Fruit fly (Drosophila melanogaster) whole organism, pupa: ENCODE results near the gene CG6749.
A peak's percentile ranks its signal among the peaks of the same experiment; 100 is the strongest.

Source experiments
- CG10348 ChIP-seq: fragments of 200-800 bp; sonication (Bioruptor generic); IDR thresholded peaks from 2 replicates; pipeline ENCODE4 v1.3.6; 2022; ENCODE audit warnings: missing biosample characterization, missing genetic modification characterization
- CG12605 ChIP-seq: fragments of 200-800 bp; sonication (Bioruptor generic); IDR thresholded peaks from 2 replicates; pipeline ENCODE4 v1.3.6; 2022; ENCODE audit warnings: missing biosample characterization, missing genetic modification characterization
- CG13204 ChIP-seq: fragments of 200-800 bp; sonication (Bioruptor generic); optimal IDR thresholded peaks from 2 replicates; lab custom pipeline; 2018; ENCODE audit warnings: missing biosample characterization, mild to moderate bottlenecking, missing genetic modification characterization, moderate library complexity
- CG14655 ChIP-seq: fragments of 200-800 bp; sonication (Bioruptor generic); optimal IDR thresholded peaks from 3 replicates; lab custom pipeline; 2017; ENCODE audit warnings: mild to moderate bottlenecking, missing biosample characterization, missing genetic modification reagents, missing genetic modification characterization
- CG15710 ChIP-seq: fragments of 200-800 bp; sonication (Bioruptor generic); optimal IDR thresholded peaks from 2 replicates; lab custom pipeline; 2018; ENCODE audit warnings: missing biosample characterization, mild to moderate bottlenecking, missing genetic modification characterization, moderate library complexity
- CG17806 ChIP-seq: fragments of 200-800 bp; sonication (Bioruptor generic); optimal IDR thresholded peaks from 2 replicates; lab custom pipeline; 2018; ENCODE audit warnings: missing biosample characterization, mild to moderate bottlenecking, missing genetic modification characterization, moderate library complexity
- CG32121 ChIP-seq: fragments of 200-800 bp; sonication (Bioruptor generic); IDR thresholded peaks from 2 replicates; pipeline ENCODE4 v1.3.6; 2022; ENCODE audit warnings: missing biosample characterization, missing genetic modification characterization
- CG34367 ChIP-seq: fragments of 200-800 bp; sonication (Bioruptor generic); optimal IDR thresholded peaks from 2 replicates; lab custom pipeline; 2018; ENCODE audit warnings: missing biosample characterization, mild to moderate bottlenecking, missing genetic modification characterization
- CG4496 ChIP-seq: fragments of 200-800 bp; sonication (Bioruptor generic); IDR thresholded peaks from 3 replicates; pipeline ENCODE4 v1.3.6; 2022; ENCODE audit warnings: missing biosample characterization, missing genetic modification characterization
- CG8159 ChIP-seq: fragments of 200-800 bp; sonication (Bioruptor generic); optimal IDR thresholded peaks from 3 replicates; lab custom pipeline; 2018; ENCODE audit warnings: missing biosample characterization, mild to moderate bottlenecking, missing genetic modification characterization, moderate library complexity
- CG8301 ChIP-seq: fragments of 200-800 bp; sonication (Bioruptor generic); optimal IDR thresholded peaks from 2 replicates; lab custom pipeline; 2018; ENCODE audit warnings: missing biosample characterization, mild to moderate bottlenecking, missing genetic modification characterization
- CG9948 ChIP-seq: fragments of 200-800 bp; sonication (Bioruptor generic); optimal IDR thresholded peaks from 2 replicates; lab custom pipeline; 2018; ENCODE audit warnings: missing biosample characterization, mild to moderate bottlenecking, missing genetic modification characterization, moderate library complexity
- D1 ChIP-seq: fragments of 200-800 bp; sonication (Bioruptor generic); optimal IDR thresholded peaks from 2 replicates; lab custom pipeline; 2018; ENCODE audit warnings: missing biosample characterization, mild to moderate bottlenecking, missing genetic modification characterization, moderate library complexity
- EcR ChIP-seq: fragments of 200-800 bp; sonication (Bioruptor generic); optimal IDR thresholded peaks from 3 replicates; lab custom pipeline; 2019; ENCODE audit warnings: missing biosample characterization, missing genetic modification characterization, mild to moderate bottlenecking, moderate library complexity, missing genetic modification reagents
- Ets98B ChIP-seq: fragments of 200-800 bp; sonication (Bioruptor generic); IDR thresholded peaks from 2 replicates; pipeline ENCODE4 v1.3.6; 2022; ENCODE audit warnings: missing biosample characterization, missing genetic modification characterization
- Pif1A ChIP-seq: fragments of 200-800 bp; sonication (Bioruptor generic); optimal IDR thresholded peaks from 3 replicates; lab custom pipeline; 2016; ENCODE audit warnings: missing biosample characterization, missing genetic modification characterization
- Pif1B ChIP-seq: fragments of 200-800 bp; sonication (Bioruptor generic); optimal IDR thresholded peaks from 3 replicates; lab custom pipeline; 2016; ENCODE audit warnings: missing biosample characterization, missing genetic modification characterization
- Snoo ChIP-seq: fragments of 200-800 bp; sonication (Bioruptor generic); optimal IDR thresholded peaks from 3 replicates; lab custom pipeline; 2017; ENCODE audit warnings: missing biosample characterization, mild to moderate bottlenecking, missing genetic modification characterization, inconsistent platforms
- fd96Ca ChIP-seq: fragments of 200-800 bp; sonication (Bioruptor generic); IDR thresholded peaks from 3 replicates; pipeline ENCODE4 v1.3.6; 2022; ENCODE audit warnings: missing biosample characterization, missing genetic modification characterization
- gl ChIP-seq: fragments of 200-800 bp; sonication (Bioruptor generic); optimal IDR thresholded peaks from 2 replicates; lab custom pipeline; 2018; ENCODE audit warnings: missing biosample characterization, mild to moderate bottlenecking, missing genetic modification characterization
- rn ChIP-seq: fragments of 200-800 bp; sonication (Bioruptor generic); IDR thresholded peaks from 2 replicates; pipeline ENCODE4 v1.3.6; 2022; ENCODE audit warnings: missing biosample characterization, missing genetic modification characterization

The CG6749 gene

DNA sequence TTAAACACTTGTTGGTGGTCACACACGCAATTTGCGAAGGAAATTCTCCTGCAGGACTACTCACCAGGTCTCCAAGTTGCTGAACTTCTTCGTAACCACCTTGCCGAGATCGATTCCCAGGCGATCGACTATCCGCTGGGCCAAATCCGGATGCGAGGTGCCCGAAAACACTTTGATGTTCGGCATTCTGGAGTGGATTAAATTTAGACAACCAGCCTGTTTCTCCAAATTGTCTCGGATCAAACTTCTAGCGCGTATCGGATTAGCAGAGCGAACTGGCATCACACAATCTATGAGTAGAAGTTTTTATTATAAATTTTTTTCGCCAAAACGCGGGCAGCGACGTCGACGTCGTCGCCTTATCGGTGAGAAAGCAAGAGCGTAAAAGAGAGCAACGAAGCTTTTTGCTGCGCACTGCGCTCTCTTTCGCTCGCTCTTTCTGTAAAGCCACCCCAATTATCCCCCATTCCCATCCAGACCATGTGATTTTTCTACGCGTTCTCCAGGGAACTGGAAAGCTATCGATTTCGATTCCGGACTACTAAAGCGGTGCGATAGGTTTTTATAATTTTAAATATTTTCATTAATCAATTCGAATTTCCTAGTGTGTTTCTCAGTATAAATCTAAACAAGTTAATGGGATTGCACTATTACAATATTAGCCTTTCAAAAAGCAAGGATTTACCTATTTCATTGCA, 39.3 kb downstream of the CG6749 start:
- no peak for TF ChIP-seq CG9948 (tag; lab: Kevin White, UChicago)
- peak; percentile 27; the same call in 1 of the 2 replicates for TF ChIP-seq Ets98B (GFP tag; lab: Robert Waterston, UW)
- TF ChIP-seq CG12605 (GFP tag; lab: Robert Waterston, UW): peak; percentile 40; the same call in 1 of the 2 replicates
- no peak for TF ChIP-seq CG17806 (tag; lab: Kevin White, UChicago)
- peak; percentile 48; the same call in 1 of the 3 replicates for TF ChIP-seq CG4496 (GFP tag; lab: Robert Waterston, UW)
- no peak for TF ChIP-seq CG10348
- TF ChIP-seq, all 21 proteins: peak for 3

DNA sequence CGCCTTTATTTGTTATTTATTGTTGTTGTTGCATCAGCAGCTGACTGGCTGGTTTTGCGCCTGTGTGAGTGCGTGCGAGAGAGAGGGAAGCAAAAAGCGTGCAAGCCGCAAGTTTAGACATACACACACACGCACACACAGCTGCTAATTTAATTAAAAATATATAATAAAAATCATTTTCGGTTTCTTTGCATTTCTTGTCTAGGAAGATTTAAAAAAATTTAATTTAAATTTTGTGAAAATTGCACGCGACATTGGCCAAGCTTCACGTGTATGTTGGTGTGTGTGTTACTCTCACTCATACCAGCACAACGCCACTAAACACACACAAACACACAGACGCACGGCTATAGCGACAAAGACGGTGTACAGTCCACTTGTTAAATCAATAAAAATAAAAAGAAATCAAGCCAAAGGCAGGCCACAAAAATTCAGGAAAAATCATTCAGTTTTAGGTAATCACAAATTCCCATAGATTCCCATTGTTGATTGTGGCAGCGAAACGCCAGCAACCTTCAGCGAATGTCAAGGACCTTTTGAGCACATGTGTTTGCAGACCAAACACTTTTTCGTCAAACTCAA, 40.0 kb downstream of the CG6749 start:
- TF ChIP-seq CG4496 (GFP tag; lab: Robert Waterston, UW): peak; percentile 63; the same call in 1 of the 3 replicates
- no peak for TF ChIP-seq CG12605 (GFP tag; lab: Robert Waterston, UW)
- TF ChIP-seq Pif1B (GFP tag; lab: Kevin White, UChicago): no peak
- TF ChIP-seq CG8301 (tag; lab: Kevin White, UChicago): no peak
- TF ChIP-seq CG13204 (GFP tag; lab: Kevin White, UChicago): no peak
- TF ChIP-seq rn: no peak
- TF ChIP-seq gl (tag; lab: Kevin White, UChicago): no peak
- no peak for TF ChIP-seq CG10348
- no peak for TF ChIP-seq EcR (GFP tag; lab: Kevin White, UChicago)
- TF ChIP-seq CG32121 (GFP tag; lab: Robert Waterston, UW): peak; percentile 27; the same call in 1 of the 2 replicates
- TF ChIP-seq CG9948 (tag; lab: Kevin White, UChicago): no peak
- TF ChIP-seq CG34367 (tag; lab: Kevin White, UChicago): no peak
- TF ChIP-seq CG15710 (tag; lab: Kevin White, UChicago): no peak
- TF ChIP-seq D1 (tag; lab: Kevin White, UChicago): no peak
- no peak for TF ChIP-seq CG8159 (tag; lab: Kevin White, UChicago)
- no peak for TF ChIP-seq CG17806 (tag; lab: Kevin White, UChicago)

- TF ChIP-seq rn (peak; percentile 56; the same call in 1 of the 2 replicates), Pif1B (GFP tag; lab: Kevin White, UChicago) (peak; percentile 89), CG8159 (tag; lab: Kevin White, UChicago) (peak; percentile 95), CG13204 (GFP tag; lab: Kevin White, UChicago) (peak; percentile 66), CG9948 (tag; lab: Kevin White, UChicago) (peak; percentile 92), gl (tag; lab: Kevin White, UChicago) (peak; percentile 69), CG10348 (peak; percentile 56; the same call in 1 of the 2 replicates), EcR (GFP tag; lab: Kevin White, UChicago) (no peak), Ets98B (GFP tag; lab: Robert Waterston, UW) (peak; percentile 39; the same call in 1 of the 2 replicates), fd96Ca (GFP tag; lab: Robert Waterston, UW) (peak; percentile 87; the same call in 2 of the 3 replicates), D1 (tag; lab: Kevin White, UChicago) (peak; percentile 84), CG4496 (GFP tag; lab: Robert Waterston, UW) (peak; percentile 82), CG8301 (tag; lab: Kevin White, UChicago) (peak; percentile 94), CG15710 (tag; lab: Kevin White, UChicago) (peak; percentile 92), CG34367 (tag; lab: Kevin White, UChicago) (peak; percentile 86), CG17806 (tag; lab: Kevin White, UChicago) (peak; percentile 83), CG12605 (GFP tag; lab: Robert Waterston, UW) (no peak), CG14655 (GFP tag; lab: Kevin White, UChicago) (peak; percentile 97), CG32121 (GFP tag; lab: Robert Waterston, UW) (peak; percentile 73), Snoo (peak; percentile 93), Pif1A (peak; percentile 93)
Observed at dm6 chr3L:9692892-9693551, 40.6 kb downstream of the CG6749 start.

DNA sequence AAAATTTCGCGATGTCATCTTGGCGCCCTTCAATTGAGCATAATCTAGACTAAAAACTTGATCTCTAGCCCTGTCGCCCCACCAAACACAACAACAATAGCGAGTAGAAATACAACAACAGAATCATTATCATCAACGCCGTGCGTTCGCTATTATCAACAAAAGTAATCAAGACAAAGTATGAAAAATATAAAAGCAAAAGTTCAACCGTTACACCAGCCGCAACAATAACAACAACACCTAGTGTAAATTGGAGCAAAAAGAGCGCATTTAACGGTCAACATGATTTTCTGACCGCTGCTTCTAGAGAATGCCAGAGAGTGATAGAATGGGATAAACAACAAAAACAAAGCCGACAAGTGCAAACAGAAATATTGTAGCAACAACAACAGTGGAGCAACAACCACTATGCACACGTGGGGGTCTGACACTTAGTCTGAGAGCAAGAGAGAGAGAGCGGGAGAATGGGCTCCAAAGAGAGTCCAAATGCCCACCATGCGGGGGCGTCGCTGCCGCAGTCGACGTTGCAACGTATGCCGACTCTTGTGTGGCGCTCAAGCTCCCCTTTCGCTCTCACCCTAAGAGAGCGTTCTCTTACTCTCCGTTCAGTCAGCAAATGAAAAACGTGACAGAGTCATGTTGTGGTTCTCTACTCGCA, 41.2 kb downstream of the CG6749 start:
- TF ChIP-seq EcR (GFP tag; lab: Kevin White, UChicago) (peak; percentile 80), Ets98B (GFP tag; lab: Robert Waterston, UW) (peak; percentile 54; the same call in 1 of the 2 replicates), CG15710 (tag; lab: Kevin White, UChicago) (no peak), CG12605 (GFP tag; lab: Robert Waterston, UW) (peak; percentile 32; the same call in 1 of the 2 replicates), Snoo (no peak)

DNA sequence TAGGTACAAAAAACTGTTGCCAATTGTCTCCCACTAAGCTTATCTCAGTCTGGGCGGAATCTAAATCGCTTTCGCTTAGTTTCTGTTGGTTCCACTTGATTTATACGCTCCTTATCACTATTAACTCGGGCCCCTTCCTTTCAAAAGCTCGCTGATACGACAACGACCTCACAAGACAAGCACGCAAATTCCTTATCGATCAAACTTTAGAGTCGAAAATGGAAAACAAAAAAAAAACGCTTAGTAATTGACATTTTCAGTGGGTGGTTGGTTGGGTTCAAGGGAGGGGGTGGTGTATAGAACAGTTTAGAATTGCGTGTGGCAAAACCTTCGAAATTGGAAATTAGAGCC, 42.2 kb downstream of the CG6749 start:
- TF ChIP-seq D1 (tag; lab: Kevin White, UChicago): no peak
- no peak for TF ChIP-seq CG8159 (tag; lab: Kevin White, UChicago)
- no peak for TF ChIP-seq gl (tag; lab: Kevin White, UChicago)
- no peak for TF ChIP-seq CG8301 (tag; lab: Kevin White, UChicago)
- no peak for TF ChIP-seq CG14655 (GFP tag; lab: Kevin White, UChicago)
- TF ChIP-seq CG34367 (tag; lab: Kevin White, UChicago): no peak
- TF ChIP-seq fd96Ca (GFP tag; lab: Robert Waterston, UW): no peak
- TF ChIP-seq EcR (GFP tag; lab: Kevin White, UChicago): no peak
- TF ChIP-seq CG4496 (GFP tag; lab: Robert Waterston, UW): no peak
- TF ChIP-seq Pif1B (GFP tag; lab: Kevin White, UChicago): no peak
- no peak for TF ChIP-seq Pif1A
- TF ChIP-seq Ets98B (GFP tag; lab: Robert Waterston, UW): no peak
- no peak for TF ChIP-seq CG32121 (GFP tag; lab: Robert Waterston, UW)
- no peak for TF ChIP-seq CG13204 (GFP tag; lab: Kevin White, UChicago)
- no peak for TF ChIP-seq CG12605 (GFP tag; lab: Robert Waterston, UW)
